Worm (Caenorhabditis elegans) whole organism, L4 larva: ENCODE measurements around the gene F26A1.19.

Experiments
- daf-16 ChIP-seq, 3 experiments: sonication (generic microtip); optimal IDR thresholded peaks; 2 replicates each; lab custom pipeline; 2016 to 2017; ENCODE audit warnings: missing genetic modification characterization in 3 of 3, missing genetic modification reagents in 3 of 3, mild to moderate bottlenecking in 2 of 3, missing compliant biosample characterization in 2 of 3, missing biosample characterization in 1 of 3, moderate library complexity in 1 of 3
- dmd-6 ChIP-seq: fragments of 200-800 bp; sonication (Bioruptor generic); IDR thresholded peaks from 2 replicates; pipeline ENCODE4 v1.3.6; 2022; ENCODE audit warnings: missing genetic modification reagents, missing genetic modification characterization, missing compliant biosample characterization
- gei-8 ChIP-seq: fragments of 200-800 bp; sonication (Bioruptor generic); optimal IDR thresholded peaks from 2 replicates; lab custom pipeline; 2018; ENCODE audit warnings: mild to moderate bottlenecking, missing genetic modification characterization, missing compliant biosample characterization
- nhr-28 ChIP-seq: fragments of 150-350 bp; optimal IDR thresholded peaks from 2 replicates; lab custom pipeline; 2014; ENCODE audit warnings: missing biosample characterization, missing genetic modification characterization
- set-16 ChIP-seq: fragments of 200-800 bp; sonication (Bioruptor generic); IDR thresholded peaks from 2 replicates; pipeline ENCODE4 v1.3.6; 2022; ENCODE audit warnings: missing genetic modification reagents, missing genetic modification characterization, missing compliant biosample characterization
- spr-3 ChIP-seq: fragments of 200-800 bp; sonication (Bioruptor generic); optimal IDR thresholded peaks from 2 replicates; lab custom pipeline; 2018; ENCODE audit warnings: mild to moderate bottlenecking, missing genetic modification characterization, missing compliant biosample characterization
- unc-130 ChIP-seq: sonication (generic microtip); optimal IDR thresholded peaks from 2 replicates; lab custom pipeline; 2016; ENCODE audit warnings: missing genetic modification reagents, missing genetic modification characterization, missing compliant biosample characterization

F26A1.19 gene

DNA sequence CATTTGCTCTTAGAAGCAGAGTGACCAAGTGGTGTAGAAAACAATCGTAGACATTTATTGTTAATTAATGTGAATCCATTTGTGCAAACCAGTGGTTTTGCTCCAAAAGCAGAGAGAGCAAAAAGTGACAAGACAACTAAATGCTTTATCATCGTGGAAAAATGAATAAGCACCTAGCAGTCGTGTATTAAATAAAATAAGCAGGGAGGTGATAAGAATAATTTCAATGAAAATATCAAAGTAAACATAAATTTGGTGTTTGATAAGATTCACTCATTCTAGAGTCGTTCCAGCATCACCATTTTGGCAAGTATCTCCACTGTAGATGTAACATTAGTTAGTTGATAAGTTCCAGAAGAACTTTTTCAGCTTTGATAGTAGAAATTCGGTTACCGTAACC lies 49.8 kb downstream of the F26A1.19 start, which contains the start of gene clec-6:
Gene clec-6 (minus strand): TSS at position 154 of the 400 bp plus-strand sequence.
- no peak for TF ChIP-seq daf-16 (GFP tag; optimal IDR thresholded peaks at IDR 0.05; lab: Kevin White, UChicago)
- TF ChIP-seq daf-16 (tag; optimal IDR thresholded peaks at IDR 0.05; lab: Kevin White, UChicago) = peak; percentile 42
- TF ChIP-seq set-16 (GFP tag; lab: Robert Waterston, UW) = no peak
- TF ChIP-seq gei-8 (GFP tag; lab: Kevin White, UChicago) = no peak
- no peak for TF ChIP-seq unc-130 (GFP tag; lab: Kevin White, UChicago)
- TF ChIP-seq nhr-28 (tag; lab: Kevin White, UChicago) = peak; percentile 8
- peak; percentile 36; the same call in 1 of the 2 replicates for TF ChIP-seq dmd-6 (GFP tag; lab: Robert Waterston, UW)
- TF ChIP-seq spr-3 = no peak
